Fruit fly (Drosophila melanogaster) whole organism, embryonic: ENCODE data around the gene Cul5.

Experiments
- CG10209 ChIP-seq: fragments of 200-800 bp; sonication (Bioruptor generic); optimal IDR thresholded peaks from 3 replicates; lab custom pipeline; 2017; ENCODE audit warnings: missing biosample characterization, mild to moderate bottlenecking, missing genetic modification characterization, missing genetic modification reagents
- CG10267 ChIP-seq: fragments of 200-800 bp; sonication (Bioruptor generic); optimal IDR thresholded peaks from 2 replicates; lab custom pipeline; 2018; ENCODE audit warnings: missing biosample characterization, mild to moderate bottlenecking, missing genetic modification characterization, moderate library complexity
- CG10979 ChIP-seq: fragments of 200-800 bp; sonication (Bioruptor generic); optimal IDR thresholded peaks from 2 replicates; lab custom pipeline; 2018; ENCODE audit warnings: missing biosample characterization, mild to moderate bottlenecking, missing genetic modification characterization, moderate library complexity
- CG12219 ChIP-seq: fragments of 200-800 bp; sonication (Bioruptor generic); optimal IDR thresholded peaks from 3 replicates; lab custom pipeline; 2018; ENCODE audit warnings: missing biosample characterization, mild to moderate bottlenecking, missing genetic modification characterization
- CG12299 ChIP-seq: fragments of 200-800 bp; sonication (Bioruptor generic); optimal IDR thresholded peaks from 2 replicates; lab custom pipeline; 2018; ENCODE audit warnings: missing biosample characterization, mild to moderate bottlenecking, missing genetic modification characterization
- CG12942 ChIP-seq: fragments of 200-800 bp; sonication (Bioruptor generic); optimal IDR thresholded peaks from 3 replicates; lab custom pipeline; 2016; ENCODE audit warnings: missing biosample characterization, missing genetic modification characterization
- CG13287 ChIP-seq: fragments of 200-800 bp; sonication (Bioruptor generic); IDR thresholded peaks from 2 replicates; pipeline ENCODE4 v1.3.6; 2022; ENCODE audit warnings: missing biosample characterization, missing genetic modification characterization; ENCODE audit not compliant: partially characterized antibody
- CG14441 ChIP-seq: fragments of 200-800 bp; sonication (Bioruptor generic); IDR thresholded peaks from 2 replicates; pipeline ENCODE4 v1.3.6; 2022; ENCODE audit warnings: missing biosample characterization, missing genetic modification characterization
- CG14710 ChIP-seq: fragments of 200-800 bp; sonication (Bioruptor generic); optimal IDR thresholded peaks from 3 replicates; lab custom pipeline; 2019; ENCODE audit warnings: missing biosample characterization, mild to moderate bottlenecking, missing genetic modification characterization, moderate library complexity
- CG1602 ChIP-seq: fragments of 200-800 bp; sonication (Bioruptor generic); optimal IDR thresholded peaks from 3 replicates; lab custom pipeline; 2016; ENCODE audit warnings: missing biosample characterization, missing genetic modification characterization
- CG18619 ChIP-seq: fragments of 200-800 bp; sonication (Bioruptor generic); optimal IDR thresholded peaks from 3 replicates; lab custom pipeline; 2017; ENCODE audit warnings: missing biosample characterization, mild to moderate bottlenecking, missing genetic modification characterization
- CG34224 ChIP-seq: fragments of 200-800 bp; sonication (Bioruptor generic); IDR thresholded peaks from 3 replicates; pipeline ENCODE4 v1.3.6; 2022; ENCODE audit warnings: missing biosample characterization, missing genetic modification characterization; ENCODE audit not compliant: partially characterized antibody
- CG4282 ChIP-seq: fragments of 200-800 bp; sonication (Bioruptor generic); optimal IDR thresholded peaks from 2 replicates; lab custom pipeline; 2016; ENCODE audit warnings: missing biosample characterization, missing genetic modification characterization
- CG4730 ChIP-seq: fragments of 200-800 bp; sonication (Bioruptor generic); IDR thresholded peaks from 2 replicates; pipeline ENCODE4 v1.3.6; 2022; ENCODE audit warnings: missing biosample characterization, missing genetic modification characterization
- CG7357 ChIP-seq: fragments of 200-800 bp; sonication (Bioruptor generic); IDR thresholded peaks from 3 replicates; pipeline ENCODE4 v1.3.6; 2022; ENCODE audit warnings: missing biosample characterization, missing genetic modification characterization
- CG7745 ChIP-seq: fragments of 200-800 bp; sonication (Bioruptor generic); optimal IDR thresholded peaks from 2 replicates; lab custom pipeline; 2018; ENCODE audit warnings: missing biosample characterization, mild to moderate bottlenecking, missing genetic modification characterization, moderate library complexity
- CG7928 ChIP-seq: fragments of 200-800 bp; sonication (Bioruptor generic); optimal IDR thresholded peaks from 2 replicates; lab custom pipeline; 2017; ENCODE audit warnings: missing biosample characterization, mild to moderate bottlenecking, missing genetic modification characterization
- CG7987 ChIP-seq: fragments of 200-800 bp; sonication (Bioruptor generic); optimal IDR thresholded peaks from 2 replicates; lab custom pipeline; 2018; ENCODE audit warnings: missing biosample characterization, mild to moderate bottlenecking, missing genetic modification characterization, moderate library complexity
- CG8944 ChIP-seq: fragments of 200-800 bp; sonication (Bioruptor generic); optimal IDR thresholded peaks from 3 replicates; lab custom pipeline; 2016; ENCODE audit warnings: missing biosample characterization, missing genetic modification characterization
- Doc3 ChIP-seq: fragments of 200-800 bp; sonication (Bioruptor generic); IDR thresholded peaks from 3 replicates; pipeline ENCODE4 v1.3.6; 2022; ENCODE audit warnings: missing biosample characterization, missing genetic modification characterization; ENCODE audit not compliant: partially characterized antibody
- HLH4C ChIP-seq: fragments of 200-800 bp; sonication (Bioruptor generic); IDR thresholded peaks from 3 replicates; pipeline ENCODE4 v1.3.6; 2022; ENCODE audit warnings: missing biosample characterization, missing genetic modification characterization; ENCODE audit not compliant: partially characterized antibody
- HLH54F ChIP-seq: fragments of 200-800 bp; sonication (Bioruptor generic); optimal IDR thresholded peaks from 3 replicates; lab custom pipeline; 2016; ENCODE audit warnings: missing biosample characterization, missing genetic modification characterization
- Hey ChIP-seq: fragments of 200-800 bp; sonication (Bioruptor generic); optimal IDR thresholded peaks from 3 replicates; lab custom pipeline; 2018; ENCODE audit warnings: missing biosample characterization, mild to moderate bottlenecking, missing genetic modification characterization
- HmgD ChIP-seq: fragments of 200-800 bp; sonication (Bioruptor generic); optimal IDR thresholded peaks from 3 replicates; lab custom pipeline; 2016; ENCODE audit warnings: missing biosample characterization, missing genetic modification characterization
- Hr51 ChIP-seq, 2 experiments: fragments of 200-800 bp; sonication (Bioruptor generic); optimal IDR thresholded peaks; 2 replicates in 1 of 2; 3 replicates in 1 of 2; lab custom pipeline; 2016 to 2018; ENCODE audit warnings: missing biosample characterization in 2 of 2, missing genetic modification characterization in 2 of 2, mild to moderate bottlenecking in 1 of 2, moderate library complexity in 1 of 2
- Max ChIP-seq: fragments of 200-800 bp; sonication (Bioruptor generic); optimal IDR thresholded peaks from 2 replicates; lab custom pipeline; 2016; ENCODE audit warnings: missing biosample characterization, mild to moderate bottlenecking, missing genetic modification characterization
- NFAT ChIP-seq: fragments of 200-800 bp; sonication (Bioruptor generic); IDR thresholded peaks from 2 replicates; pipeline ENCODE4 v1.3.6; 2022; ENCODE audit warnings: missing biosample characterization, missing genetic modification characterization
- Oaz ChIP-seq: fragments of 200-800 bp; sonication (Bioruptor generic); IDR thresholded peaks from 2 replicates; pipeline ENCODE4 v1.3.6; 2022; ENCODE audit warnings: missing biosample characterization, missing genetic modification characterization
- Sry-β ChIP-seq: fragments of 200-800 bp; sonication (Bioruptor generic); optimal IDR thresholded peaks from 2 replicates; lab custom pipeline; 2018; ENCODE audit warnings: missing biosample characterization, mild to moderate bottlenecking, missing genetic modification characterization, moderate library complexity
- al ChIP-seq: fragments of 200-800 bp; sonication (Bioruptor generic); IDR thresholded peaks from 2 replicates; pipeline ENCODE4 v1.3.6; 2022; ENCODE audit warnings: missing biosample characterization, missing genetic modification characterization
- ap ChIP-seq: fragments of 200-800 bp; sonication (Bioruptor generic); IDR thresholded peaks from 2 replicates; pipeline ENCODE4 v1.3.6; 2022; ENCODE audit warnings: missing biosample characterization, missing genetic modification characterization
- crc ChIP-seq: fragments of 200-800 bp; sonication (Bioruptor generic); optimal IDR thresholded peaks from 2 replicates; lab custom pipeline; 2016; ENCODE audit warnings: missing biosample characterization, missing genetic modification characterization
- cwo ChIP-seq: fragments of 200-800 bp; sonication (Bioruptor generic); optimal IDR thresholded peaks from 3 replicates; lab custom pipeline; 2017; ENCODE audit warnings: missing biosample characterization, missing genetic modification characterization, mild to moderate bottlenecking, moderate library complexity, missing genetic modification reagents
- exex ChIP-seq: fragments of 200-800 bp; sonication (Bioruptor generic); optimal IDR thresholded peaks from 4 replicates; lab custom pipeline; 2018; ENCODE audit warnings: missing biosample characterization, mild to moderate bottlenecking, missing genetic modification characterization, moderate library complexity
- gcm2 ChIP-seq: fragments of 200-800 bp; sonication (Bioruptor generic); optimal IDR thresholded peaks from 2 replicates; lab custom pipeline; 2016; ENCODE audit warnings: missing biosample characterization, missing genetic modification characterization
- jigr1 ChIP-seq: fragments of 200-800 bp; sonication (Bioruptor generic); IDR thresholded peaks from 3 replicates; pipeline ENCODE4 v1.3.6; 2022; ENCODE audit warnings: missing biosample characterization, missing genetic modification characterization
- lab ChIP-seq: fragments of 200-800 bp; sonication (Bioruptor generic); optimal IDR thresholded peaks from 3 replicates; lab custom pipeline; 2017; ENCODE audit warnings: missing biosample characterization, missing genetic modification characterization, mild to moderate bottlenecking, moderate library complexity, missing genetic modification reagents
- mld ChIP-seq: fragments of 200-800 bp; sonication (Bioruptor generic); IDR thresholded peaks from 3 replicates; pipeline ENCODE4 v1.3.6; 2022; ENCODE audit warnings: missing biosample characterization, missing genetic modification characterization; ENCODE audit not compliant: partially characterized antibody
- p53 ChIP-seq: fragments of 200-800 bp; sonication (Bioruptor generic); optimal IDR thresholded peaks from 2 replicates; lab custom pipeline; 2016; ENCODE audit warnings: missing biosample characterization, missing genetic modification characterization
- peb ChIP-seq: fragments of 200-800 bp; sonication (Bioruptor generic); IDR thresholded peaks from 2 replicates; pipeline ENCODE4 v1.3.6; 2022; ENCODE audit warnings: missing biosample characterization, missing genetic modification characterization
- repo ChIP-seq: fragments of 200-800 bp; sonication (Bioruptor generic); optimal IDR thresholded peaks from 2 replicates; lab custom pipeline; 2016; ENCODE audit warnings: missing biosample characterization, missing genetic modification characterization
- sens-2 ChIP-seq: fragments of 200-800 bp; sonication (Bioruptor generic); IDR thresholded peaks from 2 replicates; pipeline ENCODE4 v1.3.6; 2022; ENCODE audit warnings: missing biosample characterization, missing genetic modification characterization
- tna ChIP-seq: fragments of 200-800 bp; sonication (Bioruptor generic); IDR thresholded peaks from 2 replicates; pipeline ENCODE4 v1.3.6; 2022; ENCODE audit warnings: missing biosample characterization, missing genetic modification characterization; ENCODE audit not compliant: partially characterized antibody
- trh ChIP-seq: fragments of 200-800 bp; sonication (Bioruptor generic); optimal IDR thresholded peaks from 2 replicates; lab custom pipeline; 2016; ENCODE audit warnings: missing biosample characterization, missing genetic modification characterization
- yki ChIP-seq: fragments of >200 bp; optimal IDR thresholded peaks from 3 replicates; lab custom pipeline; 2018

The Cul5 gene

dm6 chr3R:29033909-29034629, 28.7 kb downstream of the Cul5 start, which contains the start of the genes beta4GalNAcTB and Cpsf100 (continued):
- TF ChIP-seq ap (GFP tag; lab: Robert Waterston, UW) (peak; percentile 46), Sry-β (GFP tag; lab: Kevin White, UChicago) (no peak), CG1602 (GFP tag; lab: Kevin White, UChicago) (peak; percentile 72), jigr1 (peak; percentile 18; the same call in 1 of the 3 replicates), peb (GFP tag; lab: Robert Waterston, UW) (0 out of 2 replicates have a peak, but pooled peaks have one; percentile 30), NFAT (GFP tag; lab: Robert Waterston, UW) (peak; percentile 67), CG34224 (GFP tag; lab: Robert Waterston, UW) (no peak), HmgD (GFP tag; lab: Kevin White, UChicago) (no peak), gcm2 (GFP tag; lab: Kevin White, UChicago) (peak; percentile 39)

- TF ChIP-seq CG8944 = no peak
- TF ChIP-seq CG7745 (tag; lab: Kevin White, UChicago) = no peak
- TF ChIP-seq mld (GFP tag; lab: Robert Waterston, UW) = no peak
- TF ChIP-seq, all 482 proteins: peak for 0
Observed at dm6 chr3R:29032542-29032941, 30.2 kb downstream of the Cul5 start, which contains the start of gene Ssl2. TSS of gene Ssl2 (minus strand) at chr3R:29032642.

- TF ChIP-seq CG10267 (tag; lab: Kevin White, UChicago) (peak; percentile 19), p53 (GFP tag; lab: Kevin White, UChicago) (no peak), Max (no peak), repo (GFP tag; lab: Kevin White, UChicago) (no peak), CG14710 (tag; lab: Kevin White, UChicago) (no peak), CG7928 (GFP tag; lab: Kevin White, UChicago) (no peak), cwo (GFP tag; lab: Kevin White, UChicago) (no peak), Hr51 (GFP tag; optimal IDR thresholded peaks at IDR 0.05; lab: Kevin White, UChicago) (no peak), CG13287 (GFP tag; lab: Robert Waterston, UW) (peak; percentile 98), Oaz (GFP tag; lab: Robert Waterston, UW) (no peak), CG4730 (GFP tag; lab: Robert Waterston, UW) (no peak), CG10979 (no peak), CG12942 (GFP tag; lab: Kevin White, UChicago) (no peak), CG18619 (GFP tag; lab: Kevin White, UChicago) (no peak), exex (tag; lab: Kevin White, UChicago) (peak; percentile 15), Doc3 (peak; percentile 95), HLH54F (GFP tag; lab: Kevin White, UChicago) (no peak), trh (no peak), CG14441 (no peak), Sry-β (GFP tag; lab: Kevin White, UChicago) (no peak), lab (GFP tag; lab: Kevin White, UChicago) (no peak), CG4282 (GFP tag; lab: Kevin White, UChicago) (no peak), CG12299 (tag; lab: Kevin White, UChicago) (no peak), yki (lab: Kevin White, UChicago) (no peak), CG7987 (peak; percentile 16), HLH4C (GFP tag; lab: Robert Waterston, UW) (peak; percentile 93), sens-2 (GFP tag; lab: Robert Waterston, UW) (no peak), al (GFP tag; lab: Robert Waterston, UW) (no peak), tna (GFP tag; lab: Robert Waterston, UW) (peak; percentile 93), CG12219 (no peak), mld (GFP tag; lab: Robert Waterston, UW) (peak; percentile 93), crc (GFP tag; lab: Kevin White, UChicago) (no peak), Hey (no peak), CG7357 (GFP tag; lab: Robert Waterston, UW) (no peak), CG10209 (no peak), peb (GFP tag; lab: Robert Waterston, UW) (no peak)
Observed at dm6 chr3R:29027122-29027521, 35.7 kb downstream of the Cul5 start, which contains the start of the genes eIF4E6 and CG1951. TSS of gene eIF4E6 (minus strand) at chr3R:29027174. TSS of gene CG1951 (plus strand) at chr3R:29027236.
